Fruit fly (Drosophila melanogaster) whole organism, wandering third instar larva: ENCODE results near the gene CG7841.

Experiments
- Abd-B ChIP-seq: fragments of >200 bp; optimal IDR thresholded peaks from 2 replicates; lab custom pipeline; 2017; ENCODE audit warnings: missing biosample characterization, missing genetic modification characterization
- Dfd ChIP-seq: fragments of >200 bp; optimal IDR thresholded peaks from 2 replicates; lab custom pipeline; 2017; ENCODE audit warnings: missing biosample characterization, missing genetic modification characterization
- Myc ChIP-seq: fragments of >200 bp; optimal IDR thresholded peaks from 2 replicates; lab custom pipeline; 2017
- Vsx2 ChIP-seq: fragments of 200-300, 225-300 bp; sonication (Bioruptor generic); optimal IDR thresholded peaks from 2 replicates; lab custom pipeline; 2018; ENCODE audit warnings: missing biosample characterization, missing genetic modification characterization; ENCODE audit not compliant: partially characterized antibody
- jim ChIP-seq: fragments of 175-275, 200-325 bp; sonication (Bioruptor generic); optimal IDR thresholded peaks from 2 replicates; lab custom pipeline; 2016; ENCODE audit warnings: missing biosample characterization, mild to moderate bottlenecking, missing genetic modification characterization
- pan ChIP-seq: fragments of >200 bp; optimal IDR thresholded peaks from 2 replicates; lab custom pipeline; 2017
- psq ChIP-seq: fragments of 200-800 bp; sonication (Bioruptor generic); optimal IDR thresholded peaks from 3 replicates; lab custom pipeline; 2017; ENCODE audit warnings: missing biosample characterization, mild to moderate bottlenecking, missing genetic modification characterization, moderate library complexity
- sage ChIP-seq: fragments of 200-800 bp; sonication (Bioruptor generic); optimal IDR thresholded peaks from 2 replicates; lab custom pipeline; 2016; ENCODE audit warnings: missing biosample characterization, mild to moderate bottlenecking, missing genetic modification characterization
- usp ChIP-seq: fragments of >200 bp; optimal IDR thresholded peaks from 2 replicates; lab custom pipeline; 2017; ENCODE audit warnings: missing biosample characterization, missing genetic modification characterization

dm6 chr3L:15513726-15514125 is 5.7 kb upstream of the CG7841 start:
- TF ChIP-seq Dfd (GFP tag; lab: Kevin White, UChicago) (no peak), sage (no peak), psq (GFP tag; lab: Kevin White, UChicago) (no peak), jim (GFP tag; lab: Kevin White, UChicago) (no peak), Abd-B (no peak), usp (no peak), pan (lab: Kevin White, UChicago) (no peak), Vsx2 (no peak), Myc (lab: Kevin White, UChicago) (no peak)
